Worm (Caenorhabditis elegans) whole organism, L3 larva: Measurements from ENCODE around the gene F35E8.6.

Experiments used
- R02D3.7 ChIP-seq: fragments of 150-350 bp; optimal IDR thresholded peaks from 2 replicates; lab custom pipeline; 2014; ENCODE audit warnings: missing biosample characterization, missing genetic modification characterization
- ZK546.5 ChIP-seq: sonication (generic microtip); optimal IDR thresholded peaks from 2 replicates; lab custom pipeline; 2017; ENCODE audit warnings: missing biosample characterization, missing genetic modification characterization
- aly-2 ChIP-seq: fragments of 150-350 bp; optimal IDR thresholded peaks from 2 replicates; lab custom pipeline; 2014; ENCODE audit warnings: missing biosample characterization, missing genetic modification characterization
- ama-1 ChIP-seq: fragments of 150-350 bp; optimal IDR thresholded peaks from 2 replicates; lab custom pipeline; 2018
- ceh-16 ChIP-seq: sonication (generic microtip); optimal IDR thresholded peaks from 2 replicates; lab custom pipeline; 2017; ENCODE audit warnings: missing biosample characterization, missing genetic modification characterization
- ceh-28 ChIP-seq: fragments of 150-350 bp; optimal IDR thresholded peaks from 2 replicates; lab custom pipeline; 2014; ENCODE audit warnings: missing biosample characterization, missing genetic modification reagents, missing genetic modification characterization
- ceh-82 ChIP-seq: fragments of 150-350 bp; optimal IDR thresholded peaks from 2 replicates; lab custom pipeline; 2014; ENCODE audit warnings: missing biosample characterization, missing genetic modification characterization
- ceh-9 ChIP-seq: sonication (generic microtip); optimal IDR thresholded peaks from 2 replicates; lab custom pipeline; 2018; ENCODE audit warnings: missing biosample characterization, missing genetic modification characterization
- daf-12 ChIP-seq: fragments of 150-350 bp; optimal IDR thresholded peaks from 2 replicates; lab custom pipeline; 2014; ENCODE audit warnings: missing biosample characterization, missing genetic modification reagents, missing genetic modification characterization
- egl-27 ChIP-seq: sonication (generic microtip); optimal IDR thresholded peaks from 4 replicates; lab custom pipeline; 2017; ENCODE audit warnings: missing biosample characterization, missing genetic modification reagents, missing genetic modification characterization
- egl-5 ChIP-seq: fragments of 150-350 bp; optimal IDR thresholded peaks from 2 replicates; lab custom pipeline; 2017; ENCODE audit warnings: missing biosample characterization, missing genetic modification reagents, missing genetic modification characterization, inconsistent platforms
- elt-1 ChIP-seq: fragments of 150-350 bp; optimal IDR thresholded peaks from 2 replicates; lab custom pipeline; 2014; ENCODE audit warnings: missing biosample characterization, missing genetic modification characterization
- elt-2 ChIP-seq: sonication (generic microtip); optimal IDR thresholded peaks from 2 replicates; lab custom pipeline; 2016; ENCODE audit warnings: missing genetic modification reagents, mild to moderate bottlenecking, missing genetic modification characterization, missing compliant biosample characterization
- elt-3 ChIP-seq, 3 experiments: fragments of 150-350 bp in 1 of 3; sonication (generic microtip) in 2 of 3; optimal IDR thresholded peaks; 2 replicates in 2 of 3; 4 replicates in 1 of 3; lab custom pipeline; 2014 to 2017; ENCODE audit warnings: missing biosample characterization in 3 of 3, missing genetic modification characterization in 3 of 3
- eor-1 ChIP-seq, 2 experiments: fragments of 150-350 bp; optimal IDR thresholded peaks; 2 replicates each; lab custom pipeline; 2014 to 2018; ENCODE audit warnings: missing biosample characterization in 2 of 2, missing genetic modification characterization in 2 of 2
- fkh-10 ChIP-seq: sonication (generic microtip); optimal IDR thresholded peaks from 2 replicates; lab custom pipeline; 2017; ENCODE audit warnings: missing biosample characterization, missing genetic modification reagents, missing genetic modification characterization
- fkh-2 ChIP-seq: fragments of 150-350 bp; optimal IDR thresholded peaks from 2 replicates; lab custom pipeline; 2014; ENCODE audit warnings: missing biosample characterization, missing genetic modification reagents, missing genetic modification characterization
- fos-1 ChIP-seq: fragments of 150-350 bp; optimal IDR thresholded peaks from 2 replicates; lab custom pipeline; 2014; ENCODE audit warnings: missing biosample characterization, missing genetic modification characterization
- hmg-11 ChIP-seq: sonication (generic microtip); optimal IDR thresholded peaks from 2 replicates; lab custom pipeline; 2016; ENCODE audit warnings: missing genetic modification characterization, missing compliant biosample characterization
- jun-1 ChIP-seq: fragments of 150-350 bp; optimal IDR thresholded peaks from 2 replicates; lab custom pipeline; 2014; ENCODE audit warnings: missing biosample characterization, missing genetic modification reagents, missing genetic modification characterization
- lin-15B ChIP-seq: fragments of 150-350 bp; optimal IDR thresholded peaks from 2 replicates; lab custom pipeline; 2014; ENCODE audit warnings: missing biosample characterization, missing genetic modification characterization
- lin-39 ChIP-seq: fragments of 150-350 bp; optimal IDR thresholded peaks from 2 replicates; lab custom pipeline; 2018; ENCODE audit warnings: missing biosample characterization, missing genetic modification reagents, missing genetic modification characterization
- lsy-12 ChIP-seq: sonication (generic microtip); optimal IDR thresholded peaks from 2 replicates; lab custom pipeline; 2016; ENCODE audit warnings: mild to moderate bottlenecking, missing genetic modification characterization, missing compliant biosample characterization
- mdl-1 ChIP-seq: fragments of 150-350 bp; optimal IDR thresholded peaks from 2 replicates; lab custom pipeline; 2014; ENCODE audit warnings: missing biosample characterization, missing genetic modification characterization
- mml-1 ChIP-seq: fragments of 150-350 bp; sonication (generic microtip); optimal IDR thresholded peaks from 3 replicates; lab custom pipeline; 2014; ENCODE audit warnings: missing biosample characterization, missing genetic modification characterization
- nfya-1 ChIP-seq: sonication (generic microtip); optimal IDR thresholded peaks from 2 replicates; lab custom pipeline; 2017; ENCODE audit warnings: missing genetic modification characterization, mild to moderate bottlenecking, missing compliant biosample characterization, antibody characterized with exemption, moderate library complexity; ENCODE audit not compliant: insufficient read depth
- nhr-11 ChIP-seq: fragments of 150-350 bp; optimal IDR thresholded peaks from 2 replicates; lab custom pipeline; 2014; ENCODE audit warnings: missing biosample characterization, missing genetic modification characterization
- nhr-12 ChIP-seq: fragments of 150-350 bp; optimal IDR thresholded peaks from 2 replicates; lab custom pipeline; 2014; ENCODE audit warnings: missing biosample characterization, missing genetic modification characterization
- nhr-23 ChIP-seq: fragments of 150-350 bp; optimal IDR thresholded peaks from 2 replicates; lab custom pipeline; 2014; ENCODE audit warnings: missing biosample characterization, missing genetic modification reagents, missing genetic modification characterization
- nhr-237 ChIP-seq: fragments of 150-350 bp; optimal IDR thresholded peaks from 2 replicates; lab custom pipeline; 2014; ENCODE audit warnings: missing biosample characterization, missing genetic modification characterization
- nhr-25 ChIP-seq: sonication (generic microtip); optimal IDR thresholded peaks from 2 replicates; lab custom pipeline; 2017; ENCODE audit warnings: missing biosample characterization, missing genetic modification characterization
- nhr-28 ChIP-seq: fragments of 150-350 bp; optimal IDR thresholded peaks from 2 replicates; lab custom pipeline; 2014; ENCODE audit warnings: missing biosample characterization, missing genetic modification characterization
- nhr-43 ChIP-seq: sonication (generic microtip); optimal IDR thresholded peaks from 2 replicates; lab custom pipeline; 2016; ENCODE audit warnings: mild to moderate bottlenecking, missing genetic modification characterization, missing compliant biosample characterization; ENCODE audit not compliant: poor library complexity, severe bottlenecking
- nhr-67 ChIP-seq: fragments of 150-350 bp; optimal IDR thresholded peaks from 2 replicates; lab custom pipeline; 2014; ENCODE audit warnings: missing biosample characterization, missing genetic modification characterization
- nhr-76 ChIP-seq: fragments of 150-350 bp; sonication (generic microtip); optimal IDR thresholded peaks from 5 replicates; lab custom pipeline; 2014; ENCODE audit warnings: missing biosample characterization, missing genetic modification characterization
- nhr-77 ChIP-seq: fragments of 150-350 bp; optimal IDR thresholded peaks from 2 replicates; lab custom pipeline; 2014; ENCODE audit warnings: missing biosample characterization, missing genetic modification characterization
- pha-4 ChIP-seq: fragments of 150-350 bp; optimal IDR thresholded peaks from 2 replicates; lab custom pipeline; 2014; ENCODE audit warnings: missing biosample characterization, missing genetic modification reagents, missing genetic modification characterization
- pqm-1 ChIP-seq: fragments of 150-350 bp; optimal IDR thresholded peaks from 2 replicates; lab custom pipeline; 2017; ENCODE audit warnings: missing biosample characterization, missing genetic modification characterization, inconsistent platforms
- sea-2 ChIP-seq: fragments of 150-350 bp; sonication (generic microtip); optimal IDR thresholded peaks from 4 replicates; lab custom pipeline; 2014; ENCODE audit warnings: missing biosample characterization, missing genetic modification reagents, missing genetic modification characterization
- skn-1 ChIP-seq: fragments of 150-350 bp; optimal IDR thresholded peaks from 2 replicates; lab custom pipeline; 2014; ENCODE audit warnings: missing biosample characterization, missing genetic modification characterization
- snpc-4 ChIP-seq: fragments of 150-350 bp; optimal IDR thresholded peaks from 2 replicates; lab custom pipeline; 2014; ENCODE audit warnings: missing biosample characterization, missing genetic modification characterization
- tbx-2 ChIP-seq: sonication (generic microtip); optimal IDR thresholded peaks from 2 replicates; lab custom pipeline; 2016; ENCODE audit warnings: mild to moderate bottlenecking, missing genetic modification characterization, missing compliant biosample characterization
- unc-39 ChIP-seq: sonication (generic microtip); optimal IDR thresholded peaks from 4 replicates; lab custom pipeline; 2017; ENCODE audit warnings: missing biosample characterization, missing genetic modification characterization
- unc-62 ChIP-seq: fragments of 150-350 bp; sonication (generic microtip); optimal IDR thresholded peaks from 4 replicates; lab custom pipeline; 2014; ENCODE audit warnings: missing biosample characterization, missing genetic modification reagents, missing genetic modification characterization
- zag-1 ChIP-seq: fragments of 150-350 bp; optimal IDR thresholded peaks from 2 replicates; lab custom pipeline; 2014; ENCODE audit warnings: missing biosample characterization, missing genetic modification characterization
- ztf-11 ChIP-seq: fragments of 150-350 bp; optimal IDR thresholded peaks from 2 replicates; lab custom pipeline; 2014; ENCODE audit warnings: missing biosample characterization, missing genetic modification characterization
- ztf-4 ChIP-seq: fragments of 150-350 bp; optimal IDR thresholded peaks from 2 replicates; lab custom pipeline; 2014; ENCODE audit warnings: missing biosample characterization, missing genetic modification characterization

F35E8.6 gene

DNA sequence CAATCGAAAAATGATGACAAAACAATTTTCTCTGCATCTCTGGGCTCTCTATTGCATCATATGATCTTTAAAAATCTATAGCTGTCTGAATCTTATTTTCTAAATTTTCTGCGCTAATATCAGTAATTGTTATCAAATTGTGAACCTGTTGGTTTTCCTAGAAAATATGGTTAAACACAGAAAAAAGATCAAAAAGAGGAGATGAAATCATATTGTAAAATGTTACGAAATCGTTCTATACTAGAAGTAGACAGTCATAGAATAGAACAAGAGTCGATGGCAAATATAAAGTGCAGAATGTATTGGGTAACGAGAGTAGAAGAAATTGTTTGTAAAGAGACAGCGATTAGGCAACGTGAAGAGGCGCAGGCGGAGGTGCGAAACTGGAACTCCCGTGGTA lies 31.2 kb upstream of the F35E8.6 start:
- TF ChIP-seq unc-62 (GFP tag; lab: Kevin White, UChicago): no peak
- TF ChIP-seq ZK546.5 (tag; lab: Kevin White, UChicago): no peak
- TF ChIP-seq ceh-9 (tag; lab: Kevin White, UChicago): no peak
- peak; percentile 63 for TF ChIP-seq egl-27 (tag; lab: Kevin White, UChicago)
- TF ChIP-seq nhr-12 (tag; lab: Kevin White, UChicago): no peak
- no peak for TF ChIP-seq fos-1 (tag; lab: Kevin White, UChicago)
- no peak for TF ChIP-seq nhr-77 (tag; lab: Kevin White, UChicago)
- TF ChIP-seq ceh-16 (tag; lab: Kevin White, UChicago): no peak
- TF ChIP-seq jun-1 (tag; lab: Kevin White, UChicago): peak; percentile 69
- TF ChIP-seq nhr-25 (tag; lab: Kevin White, UChicago): peak; percentile 36
- no peak for TF ChIP-seq eor-1 (tag; optimal IDR thresholded peaks at IDR 0.05; lab: Kevin White, UChicago)
- TF ChIP-seq tbx-2 (tag; lab: Kevin White, UChicago): no peak
- no peak for TF ChIP-seq unc-39 (tag; lab: Kevin White, UChicago)
- peak; percentile 84 for TF ChIP-seq pha-4 (tag; lab: Kevin White, UChicago)
- peak; percentile 18 for TF ChIP-seq nfya-1 (tag; lab: Kevin White, UChicago)
- TF ChIP-seq nhr-23 (tag; lab: Kevin White, UChicago): no peak
- no peak for TF ChIP-seq nhr-237 (tag; lab: Kevin White, UChicago)
- peak; percentile 62 for TF ChIP-seq pqm-1 (tag; lab: Kevin White, UChicago)
- no peak for TF ChIP-seq zag-1
- TF ChIP-seq nhr-67: no peak
- TF ChIP-seq lin-15B (tag; lab: Kevin White, UChicago): peak; percentile 15
- TF ChIP-seq elt-1 (tag; lab: Kevin White, UChicago): no peak
- TF ChIP-seq elt-3 (tag; optimal IDR thresholded peaks at IDR 0.05; lab: Kevin White, UChicago): peak in 1 of 3 experiments; percentile 8
- TF ChIP-seq nhr-28 (tag; lab: Kevin White, UChicago): no peak
- no peak for TF ChIP-seq mdl-1 (tag; lab: Kevin White, UChicago)
- no peak for TF ChIP-seq daf-12 (tag; lab: Kevin White, UChicago)
- peak; percentile 97 for TF ChIP-seq skn-1 (tag; lab: Kevin White, UChicago)
- TF ChIP-seq ztf-4: no peak
- no peak for TF ChIP-seq aly-2 (tag; lab: Kevin White, UChicago)
- TF ChIP-seq sea-2: no peak
- TF ChIP-seq ceh-28: peak; percentile 68
- no peak for TF ChIP-seq fkh-2 (tag; lab: Kevin White, UChicago)
- TF ChIP-seq mml-1: no peak
- no peak for TF ChIP-seq R02D3.7 (tag; lab: Kevin White, UChicago)
- TF ChIP-seq snpc-4 (tag; lab: Kevin White, UChicago): no peak
- TF ChIP-seq fkh-10 (GFP tag; lab: Kevin White, UChicago): no peak
- TF ChIP-seq nhr-43 (tag; lab: Kevin White, UChicago): no peak
- peak; percentile 76 for TF ChIP-seq elt-2 (tag; lab: Kevin White, UChicago)
- no peak for TF ChIP-seq nhr-11
- no peak for TF ChIP-seq nhr-76 (tag; lab: Kevin White, UChicago)
- TF ChIP-seq hmg-11 (tag; lab: Kevin White, UChicago): peak; percentile 34
- no peak for TF ChIP-seq ceh-82 (tag; lab: Kevin White, UChicago)
- no peak for TF ChIP-seq egl-5 (tag; lab: Kevin White, UChicago)
- no peak for TF ChIP-seq ztf-11 (tag; lab: Kevin White, UChicago)
- no peak for TF ChIP-seq ama-1 (lab: Kevin White, UChicago)
- TF ChIP-seq lsy-12 (tag; lab: Kevin White, UChicago): no peak
- TF ChIP-seq lin-39: no peak
